Fruit fly (Drosophila melanogaster): ENCODE data around the gene SmydA-8.

SmydA-8 gene

DNA sequence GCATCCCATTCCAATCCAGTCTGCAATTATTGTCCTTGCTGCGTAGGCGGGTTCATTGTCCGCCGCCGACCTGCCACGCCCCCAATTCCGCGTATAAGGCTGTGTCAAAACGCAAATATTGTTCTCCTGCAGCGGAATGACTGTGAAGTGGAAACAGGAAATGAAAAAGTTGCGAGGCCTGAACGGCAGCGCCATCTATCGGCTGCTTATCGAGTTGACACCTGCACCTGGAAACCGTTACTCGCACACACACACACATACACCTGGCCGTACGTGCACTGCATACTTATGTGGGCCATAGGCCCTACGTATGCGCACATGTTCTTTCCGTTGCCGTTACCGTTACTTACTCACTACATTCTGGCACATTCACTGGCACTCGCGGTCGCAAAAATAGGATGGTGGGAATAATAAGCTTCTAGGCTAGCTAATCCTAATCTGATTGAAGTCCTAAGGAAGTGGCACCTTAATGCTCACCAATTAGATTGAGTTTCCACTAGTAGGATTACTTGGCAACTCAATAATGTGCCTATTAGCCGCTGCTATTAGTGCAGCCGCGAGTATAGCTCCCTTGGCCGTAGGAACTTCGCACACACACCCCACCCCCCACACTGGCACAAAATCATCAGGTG, 45.1 kb upstream of the SmydA-8 start (continued):
- TF ChIP-seq dmrt99B (tag; optimal IDR thresholded peaks at IDR 0.05) = no peak
- TF ChIP-seq knrl (GFP tag; IDR thresholded peaks at IDR 0.05; ENCODE audit: partially characterized antibody) = no peak
- no peak for TF ChIP-seq Xbp1 (GFP tag; optimal IDR thresholded peaks at IDR 0.05)
- no peak for TF ChIP-seq fd102C (GFP tag; optimal IDR thresholded peaks at IDR 0.05)

DNA sequence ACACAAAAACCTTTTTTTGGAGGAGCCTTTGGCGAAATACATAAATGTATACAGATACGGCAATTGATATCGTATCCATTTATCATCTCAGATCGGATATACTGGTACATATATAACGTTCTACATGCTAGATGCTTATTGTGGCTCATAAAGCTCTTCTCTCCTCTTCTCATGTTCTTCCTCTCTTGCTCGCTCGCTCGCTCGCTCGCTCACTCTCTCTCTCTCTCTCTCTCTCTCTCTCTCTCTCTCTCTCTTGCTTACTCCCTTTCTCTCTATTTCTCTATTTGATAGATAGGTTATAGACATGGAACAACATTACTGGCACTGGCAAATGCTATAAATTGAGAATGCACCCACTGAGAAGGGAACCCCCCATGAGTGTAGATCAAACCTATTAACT, 41.4 kb upstream of the SmydA-8 start:
- no peak for TF ChIP-seq CG34224 (GFP tag; IDR thresholded peaks at IDR 0.05; ENCODE audit: partially characterized antibody)
- no peak for TF ChIP-seq CG7271 (tag; optimal IDR thresholded peaks at IDR 0.05)
- no peak for TF ChIP-seq CG13424 (tag; optimal IDR thresholded peaks at IDR 0.05)
- TF ChIP-seq CG1832 (GFP tag; optimal IDR thresholded peaks at IDR 0.05) = peak; percentile 70
- TF ChIP-seq Deaf1 (tag; optimal IDR thresholded peaks at IDR 0.05) = no peak
- no peak for TF ChIP-seq CTCF (GFP tag; optimal IDR thresholded peaks at IDR 0.05)
- TF ChIP-seq tin (GFP tag; optimal IDR thresholded peaks at IDR 0.05) = no peak
- TF ChIP-seq fd102C (GFP tag; optimal IDR thresholded peaks at IDR 0.05) = no peak
- TF ChIP-seq Dbx (GFP tag; IDR thresholded peaks at IDR 0.05) = no peak
- TF ChIP-seq yki (optimal IDR thresholded peaks at IDR 0.05) = peak; percentile 38
- no peak for TF ChIP-seq sens-2 (GFP tag; IDR thresholded peaks at IDR 0.05)
- no peak for TF ChIP-seq CG32767 (GFP tag; IDR thresholded peaks at IDR 0.05)
- no peak for TF ChIP-seq CkIIα-i1 (GFP tag; IDR thresholded peaks at IDR 0.05)
- TF ChIP-seq Med (GFP tag) = peak; percentile 29
- no peak for TF ChIP-seq CG30020 (tag; optimal IDR thresholded peaks at IDR 0.05)
- TF ChIP-seq CG4730 (GFP tag; IDR thresholded peaks at IDR 0.05) = no peak
- TF ChIP-seq Dek (tag; optimal IDR thresholded peaks at IDR 0.05) = no peak
- TF ChIP-seq CG2202 (tag; optimal IDR thresholded peaks at IDR 0.05) = no peak
- no peak for TF ChIP-seq sd (tag; optimal IDR thresholded peaks at IDR 0.05)
- TF ChIP-seq B-H1 (GFP tag; IDR thresholded peaks at IDR 0.05) = no peak
- TF ChIP-seq CG14860 (GFP tag; IDR thresholded peaks at IDR 0.05; ENCODE audit: partially characterized antibody) = no peak
- TF ChIP-seq CG9817 (tag; optimal IDR thresholded peaks at IDR 0.05) = no peak
- TF ChIP-seq dysf (GFP tag; IDR thresholded peaks at IDR 0.05) = no peak
- TF ChIP-seq bowl (GFP tag; IDR thresholded peaks at IDR 0.05) = no peak
- no peak for TF ChIP-seq Doc3 (GFP tag; IDR thresholded peaks at IDR 0.05; ENCODE audit: partially characterized antibody)
- no peak for TF ChIP-seq odd (GFP tag; optimal IDR thresholded peaks at IDR 0.05)
- TF ChIP-seq ttk (GFP tag; IDR thresholded peaks at IDR 0.05) = no peak
- peak; percentile 71 to 95 for TF ChIP-seq Trl (optimal IDR thresholded peaks at IDR 0.05)
- TF ChIP-seq Trl (GFP tag; optimal IDR thresholded peaks at IDR 0.05) = no peak
- no peak for TF ChIP-seq Dad (GFP tag; optimal IDR thresholded peaks at IDR 0.05)
- no peak for TF ChIP-seq CG10209 (GFP tag; optimal IDR thresholded peaks at IDR 0.05)
- TF ChIP-seq p53 (GFP tag; optimal IDR thresholded peaks at IDR 0.05) = no peak
- no peak for TF ChIP-seq Nf-YC (tag; optimal IDR thresholded peaks at IDR 0.05)
- TF ChIP-seq CG3163 (GFP tag; optimal IDR thresholded peaks at IDR 0.05) = no peak
- TF ChIP-seq CG11723 (GFP tag; optimal IDR thresholded peaks at IDR 0.05) = no peak
- TF ChIP-seq Bdp1 (GFP tag; optimal IDR thresholded peaks at IDR 0.05) = no peak

DNA sequence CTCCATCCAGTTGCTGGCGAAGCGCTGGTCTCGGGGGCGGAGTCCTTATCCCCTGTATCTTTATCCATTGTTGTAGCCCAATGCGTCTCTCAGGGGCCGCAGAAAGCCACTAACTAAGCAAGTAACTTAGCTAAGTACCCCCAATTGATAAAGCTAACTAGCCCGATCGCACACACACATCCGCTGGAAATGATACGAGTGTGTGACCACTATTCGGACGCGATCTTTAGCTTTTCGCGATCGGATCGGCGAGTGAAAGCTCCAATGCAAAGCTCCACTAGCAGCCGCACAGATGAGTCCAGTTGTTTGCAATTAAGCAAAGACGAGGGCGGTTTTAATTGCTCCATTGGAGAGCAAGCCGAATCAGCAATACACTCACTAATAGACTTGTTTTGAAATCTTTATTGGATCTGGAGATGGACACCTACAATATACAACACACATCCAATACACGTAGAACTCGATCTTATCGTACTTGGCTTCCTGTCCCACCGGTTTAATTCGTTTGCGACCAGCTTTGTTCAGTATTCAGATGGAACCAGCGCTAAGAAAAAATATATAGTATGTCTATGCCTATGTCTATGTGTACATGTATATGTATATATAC, 40.5 kb upstream of the SmydA-8 start, which contains the start of gene CG3091:
TSS of gene CG3091 (minus strand) at position 178 of the 607 bp plus-strand sequence.
- TF ChIP-seq CG6813 (GFP tag; optimal IDR thresholded peaks at IDR 0.05) (no peak), Ada2b (GFP tag; IDR thresholded peaks at IDR 0.05) (0 out of 2 replicates have a peak, but pooled peaks have one; percentile 15), Meics (GFP tag; optimal IDR thresholded peaks at IDR 0.05) (peak; percentile 48), gro (GFP tag; optimal IDR thresholded peaks at IDR 0.05) (peak; percentile 19), CG8290 (GFP tag; optimal IDR thresholded peaks at IDR 0.05) (no peak), CG8290 (tag; optimal IDR thresholded peaks at IDR 0.05) (peak in 1 of 2 experiments; percentile 27), CG32767 (GFP tag; IDR thresholded peaks at IDR 0.05) (no peak), CG3281 (GFP tag; optimal IDR thresholded peaks at IDR 0.05) (peak; percentile 16), CG18599 (GFP tag; optimal IDR thresholded peaks at IDR 0.05) (peak; percentile 43), CG6854 (GFP tag; optimal IDR thresholded peaks at IDR 0.05) (peak; percentile 10), Med (GFP tag) (peak; percentile 75), slbo (GFP tag; IDR thresholded peaks at IDR 0.05) (peak; percentile 26; the same call in 1 of the 2 replicates), vvl (GFP tag; IDR thresholded peaks at IDR 0.05) (peak; percentile 36; the same call in 1 of the 2 replicates), Deaf1 (tag; optimal IDR thresholded peaks at IDR 0.05) (peak; percentile 86), chif (GFP tag; optimal IDR thresholded peaks at IDR 0.05) (no peak)
